Worm (Caenorhabditis elegans): ENCODE measurements around the gene srw-68.
A peak's percentile ranks its signal among the peaks of the same experiment; 100 is the strongest.

The srw-68 gene

DNA sequence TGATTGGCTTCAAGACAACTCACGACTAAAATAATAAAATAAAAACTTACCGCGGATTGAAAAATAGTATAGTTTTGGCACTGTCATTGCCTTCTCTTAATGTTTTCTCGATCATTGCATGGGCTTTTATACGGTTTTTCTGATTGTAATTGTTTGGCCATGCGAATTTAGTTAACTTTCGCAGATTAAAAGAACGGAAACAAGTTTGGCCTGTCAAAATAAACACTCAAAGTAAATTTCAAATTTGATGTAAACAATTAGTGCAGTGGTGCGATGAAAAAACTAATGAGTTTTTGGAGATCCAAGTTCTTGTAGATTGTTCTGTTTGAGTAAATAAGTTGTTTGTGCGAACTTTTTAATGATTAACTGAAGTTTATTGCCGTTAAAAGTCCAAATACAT lies 27.3 kb downstream of the srw-68 start, which contains the start of gene gst-41:
gst-41 (minus strand) TSS at position 101 of the 400 bp plus-strand sequence.
- TF ChIP-seq snpc-4 (tag; optimal IDR thresholded peaks at IDR 0.05) (no peak), hlh-1 (tag; optimal IDR thresholded peaks at IDR 0.05) (no peak), ceh-39 (tag; optimal IDR thresholded peaks at IDR 0.05) (no peak), zip-8 (tag; optimal IDR thresholded peaks at IDR 0.05) (no peak), mab-5 (tag; optimal IDR thresholded peaks at IDR 0.05) (no peak), ceh-43 (GFP tag; optimal IDR thresholded peaks at IDR 0.05) (no peak), ces-1 (GFP tag; optimal IDR thresholded peaks at IDR 0.05) (no peak), tbx-8 (GFP tag; optimal IDR thresholded peaks at IDR 0.05) (no peak), unc-120 (tag; optimal IDR thresholded peaks at IDR 0.05; ENCODE audit: poor library complexity, severe bottlenecking) (no peak), unc-62 (GFP tag; optimal IDR thresholded peaks at IDR 0.05) (no peak), ceh-83 (GFP tag; optimal IDR thresholded peaks at IDR 0.05) (no peak), mep-1 (tag; optimal IDR thresholded peaks at IDR 0.05) (no peak), lin-32 (GFP tag; optimal IDR thresholded peaks at IDR 0.05) (no peak), drap-1 (GFP tag; optimal IDR thresholded peaks at IDR 0.05) (no peak), unc-39 (tag; optimal IDR thresholded peaks at IDR 0.05) (no peak), flh-1 (GFP tag; optimal IDR thresholded peaks at IDR 0.05) (no peak), nhr-76 (tag; optimal IDR thresholded peaks at IDR 0.05) (no peak), elt-1 (tag; optimal IDR thresholded peaks at IDR 0.05; ENCODE audit: borderline replicate concordance, insufficient read depth) (no peak), ztf-11 (tag; optimal IDR thresholded peaks at IDR 0.05) (no peak)

DNA sequence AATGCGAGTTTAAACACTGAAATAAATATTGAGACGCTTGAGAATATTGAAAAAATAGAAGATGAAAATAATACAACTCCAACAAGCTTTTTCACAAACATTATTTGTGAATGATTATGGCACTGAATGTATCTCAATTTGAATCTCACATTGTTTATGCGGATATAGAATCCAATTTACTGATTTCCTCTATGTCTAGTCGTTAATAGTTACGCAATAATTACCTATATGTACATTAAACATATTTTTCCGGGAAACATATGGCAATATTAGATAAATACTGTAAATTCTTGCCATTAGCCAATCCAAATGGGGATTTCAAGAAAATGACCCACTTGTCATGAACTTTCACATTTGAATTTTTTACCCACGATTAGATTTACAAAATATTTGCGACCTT lies 31.1 kb downstream of the srw-68 start, which contains the start of gene srx-9:
srx-9 (minus strand) TSS at position 101 of the 400 bp plus-strand sequence.
- TF ChIP-seq hlh-1 (tag; optimal IDR thresholded peaks at IDR 0.05) (no peak), nhr-12 (tag; optimal IDR thresholded peaks at IDR 0.05) (no peak), zip-8 (tag; optimal IDR thresholded peaks at IDR 0.05) (peak; percentile 33), nhr-28 (tag; optimal IDR thresholded peaks at IDR 0.05) (no peak), sem-2 (GFP tag; optimal IDR thresholded peaks at IDR 0.05) (no peak)

DNA sequence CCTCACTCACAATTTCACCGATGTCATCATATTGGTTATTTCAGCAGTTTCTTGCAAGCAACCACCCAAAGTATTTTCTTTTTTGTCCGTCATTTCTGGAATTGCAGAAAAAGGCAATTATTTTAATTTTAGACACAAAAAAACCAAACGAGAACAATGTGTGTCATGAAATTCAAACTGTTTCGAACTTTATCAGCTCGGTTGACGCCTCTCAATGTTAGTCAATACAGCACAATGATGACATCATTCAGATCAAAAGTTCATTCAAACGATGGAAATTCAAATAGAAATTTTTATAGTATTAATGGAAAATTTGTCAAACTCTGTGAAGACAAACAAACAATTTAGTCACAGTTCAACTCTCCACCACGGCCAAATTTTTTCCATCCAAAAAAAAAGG lies 34.6 kb downstream of the srw-68 start, which contains the start of gene fbxa-105:
fbxa-105 (minus strand) TSS at position 97 of the 400 bp plus-strand sequence.
- TF ChIP-seq tbx-8 (GFP tag; optimal IDR thresholded peaks at IDR 0.05) (no peak), nhr-76 (tag; optimal IDR thresholded peaks at IDR 0.05) (no peak), unc-120 (tag; optimal IDR thresholded peaks at IDR 0.05; ENCODE audit: poor library complexity, severe bottlenecking) (no peak), mep-1 (tag; optimal IDR thresholded peaks at IDR 0.05) (no peak), ham-2 (GFP tag; optimal IDR thresholded peaks at IDR 0.05) (no peak), pha-4 (tag; optimal IDR thresholded peaks at IDR 0.05) (no peak), elt-1 (tag; optimal IDR thresholded peaks at IDR 0.05; ENCODE audit: borderline replicate concordance, insufficient read depth) (no peak), ceh-43 (GFP tag; optimal IDR thresholded peaks at IDR 0.05) (no peak), nhr-12 (tag; optimal IDR thresholded peaks at IDR 0.05) (no peak), ceh-83 (GFP tag; optimal IDR thresholded peaks at IDR 0.05) (no peak), nhr-2 (tag; optimal IDR thresholded peaks at IDR 0.05) (no peak), elt-3 (tag; optimal IDR thresholded peaks at IDR 0.05) (no peak), mls-2 (tag; optimal IDR thresholded peaks at IDR 0.05) (no peak), nhr-237 (tag; optimal IDR thresholded peaks at IDR 0.05) (no peak), blmp-1 (tag; optimal IDR thresholded peaks at IDR 0.05) (no peak), flh-1 (GFP tag; optimal IDR thresholded peaks at IDR 0.05) (no peak), lin-32 (GFP tag; optimal IDR thresholded peaks at IDR 0.05) (no peak), cnd-1 (tag; optimal IDR thresholded peaks at IDR 0.05) (no peak), ceh-39 (tag; optimal IDR thresholded peaks at IDR 0.05) (no peak), mab-5 (tag; optimal IDR thresholded peaks at IDR 0.05) (no peak)

DNA sequence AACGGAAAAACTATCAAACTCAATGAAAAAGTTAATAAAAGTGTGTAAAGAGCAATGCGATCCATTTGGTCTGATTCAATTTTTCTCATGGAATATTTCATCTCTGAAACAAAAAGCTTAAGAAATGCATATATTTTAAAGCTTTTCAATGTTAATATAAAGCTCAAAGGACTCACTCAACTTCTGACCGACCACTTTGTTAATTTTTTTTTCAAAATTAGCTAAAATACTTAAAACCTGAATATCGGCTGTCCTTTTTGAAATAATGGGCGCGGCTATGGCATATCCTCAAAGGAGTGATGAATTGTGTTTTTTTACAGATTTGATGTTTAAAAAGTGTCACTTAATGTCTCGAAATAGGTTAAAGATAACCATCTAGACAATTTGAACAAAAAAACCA lies 36.7 kb downstream of the srw-68 start, which contains the start of gene C02H6.1:
C02H6.1 (minus strand) TSS at position 101 of the 400 bp plus-strand sequence.
- TF ChIP-seq drap-1 (GFP tag; optimal IDR thresholded peaks at IDR 0.05) (no peak), ceh-83 (GFP tag; optimal IDR thresholded peaks at IDR 0.05) (no peak), ceh-39 (tag; optimal IDR thresholded peaks at IDR 0.05) (no peak), pha-4 (tag; optimal IDR thresholded peaks at IDR 0.05) (no peak), zip-8 (tag; optimal IDR thresholded peaks at IDR 0.05) (no peak), unc-120 (tag; optimal IDR thresholded peaks at IDR 0.05; ENCODE audit: poor library complexity, severe bottlenecking) (no peak), ham-2 (GFP tag; optimal IDR thresholded peaks at IDR 0.05) (no peak), ces-1 (GFP tag; optimal IDR thresholded peaks at IDR 0.05) (no peak), M03D4.4 (tag; optimal IDR thresholded peaks at IDR 0.05) (no peak), cnd-1 (tag; optimal IDR thresholded peaks at IDR 0.05) (no peak), nhr-28 (tag; optimal IDR thresholded peaks at IDR 0.05) (no peak), ceh-43 (GFP tag; optimal IDR thresholded peaks at IDR 0.05) (no peak), blmp-1 (tag; optimal IDR thresholded peaks at IDR 0.05) (no peak), ztf-11 (tag; optimal IDR thresholded peaks at IDR 0.05) (no peak), hlh-1 (tag; optimal IDR thresholded peaks at IDR 0.05) (no peak), elt-1 (tag; optimal IDR thresholded peaks at IDR 0.05; ENCODE audit: borderline replicate concordance, insufficient read depth) (no peak), lin-13 (tag; optimal IDR thresholded peaks at IDR 0.05) (no peak)

Data from whole organism, mixed stage, embryonic.